Fruit fly (Drosophila melanogaster): ENCODE measurements around the gene betaTub85D.

Gene betaTub85D

dm6 chr3R:9428189-9428699, 18.2 kb upstream of the betaTub85D start (continued):
- peak; percentile 70 for TF ChIP-seq CG1832 (GFP tag; optimal IDR thresholded peaks at IDR 0.05)
- TF ChIP-seq CG6813 (GFP tag; optimal IDR thresholded peaks at IDR 0.05), result peak; percentile 84
- no peak for TF ChIP-seq ind (GFP tag; optimal IDR thresholded peaks at IDR 0.05)
- TF ChIP-seq HLH4C (GFP tag; IDR thresholded peaks at IDR 0.05; ENCODE audit: partially characterized antibody), result no peak
- no peak for TF ChIP-seq Hsf (GFP tag; optimal IDR thresholded peaks at IDR 0.05)
- TF ChIP-seq CG31365 (tag; optimal IDR thresholded peaks at IDR 0.05), result peak; percentile 47
- peak; percentile 49 for TF ChIP-seq CG2875 (GFP tag; optimal IDR thresholded peaks at IDR 0.05)
- TF ChIP-seq org-1 (GFP tag; optimal IDR thresholded peaks at IDR 0.05), result peak; percentile 51
- peak; percentile 24 for TF ChIP-seq Nf-YC (tag; optimal IDR thresholded peaks at IDR 0.05)
- no peak for TF ChIP-seq ro (GFP tag; IDR thresholded peaks at IDR 0.05)
- no peak for TF ChIP-seq CG8388 (GFP tag; optimal IDR thresholded peaks at IDR 0.05)
- TF ChIP-seq lab (GFP tag; optimal IDR thresholded peaks at IDR 0.05), result peak; percentile 87
- TF ChIP-seq slou (GFP tag; optimal IDR thresholded peaks at IDR 0.05), result no peak
- TF ChIP-seq Fer1 (GFP tag; optimal IDR thresholded peaks at IDR 0.05), result peak; percentile 75
- no peak for TF ChIP-seq Hr3 (GFP tag; optimal IDR thresholded peaks at IDR 0.05)
- TF ChIP-seq sima (GFP tag; optimal IDR thresholded peaks at IDR 0.05), result no peak
- no peak for TF ChIP-seq prd (optimal IDR thresholded peaks at IDR 0.05)
- TF ChIP-seq prd (GFP tag; IDR thresholded peaks at IDR 0.05), result no peak
- TF ChIP-seq Optix (GFP tag; IDR thresholded peaks at IDR 0.05), result no peak
- TF ChIP-seq bowl (GFP tag; IDR thresholded peaks at IDR 0.05), result peak; percentile 47; the same call in 1 of the 2 replicates
- no peak for TF ChIP-seq pho (GFP tag; optimal IDR thresholded peaks at IDR 0.05)
- TF ChIP-seq CG2199 (GFP tag; IDR thresholded peaks at IDR 0.05), result peak; percentile 25; the same call in 1 of the 3 replicates
- TF ChIP-seq kni (GFP tag; optimal IDR thresholded peaks at IDR 0.05), result peak; percentile 87
- TF ChIP-seq onecut (GFP tag; IDR thresholded peaks at IDR 0.05), result peak; percentile 59; the same call in 1 of the 2 replicates
- TF ChIP-seq CG9727 (GFP tag; optimal IDR thresholded peaks at IDR 0.05), result peak; percentile 19
- no peak for TF ChIP-seq CG14441 (GFP tag; IDR thresholded peaks at IDR 0.05)
- peak; percentile 2 for TF ChIP-seq zf30C (GFP tag; optimal IDR thresholded peaks at IDR 0.05)
- TF ChIP-seq ham (GFP tag; IDR thresholded peaks at IDR 0.05), result no peak
- peak; percentile 21 for TF ChIP-seq corto (GFP tag; optimal IDR thresholded peaks at IDR 0.05)
- peak; percentile 64 for TF ChIP-seq Deaf1 (tag; optimal IDR thresholded peaks at IDR 0.05)
- TF ChIP-seq CTCF (GFP tag; optimal IDR thresholded peaks at IDR 0.05), result peak; percentile 1
- peak; percentile 43 for TF ChIP-seq CG11723 (GFP tag; optimal IDR thresholded peaks at IDR 0.05)
- TF ChIP-seq eve (GFP tag; optimal IDR thresholded peaks at IDR 0.05), result no peak
- TF ChIP-seq CG11398 (GFP tag; optimal IDR thresholded peaks at IDR 0.05), result no peak
- peak; percentile 79 for TF ChIP-seq sens (GFP tag)
- TF ChIP-seq CG15601 (tag; optimal IDR thresholded peaks at IDR 0.05), result peak; percentile 24
- peak; percentile 6 for TF ChIP-seq CG5180 (GFP tag; optimal IDR thresholded peaks at IDR 0.05)
- peak; percentile 3 for TF ChIP-seq CG7839 (tag; optimal IDR thresholded peaks at IDR 0.05)
- peak; percentile 4 for TF ChIP-seq CG8089 (GFP tag; optimal IDR thresholded peaks at IDR 0.05)
- TF ChIP-seq maf-S (GFP tag; optimal IDR thresholded peaks at IDR 0.05), result no peak
- TF ChIP-seq sob (GFP tag; IDR thresholded peaks at IDR 0.05), result peak; percentile 42; the same call in 1 of the 2 replicates
- TF ChIP-seq CG3065 (GFP tag; optimal IDR thresholded peaks at IDR 0.05), result no peak
- 0 out of 2 replicates have a peak, but pooled peaks have one; percentile 18 for TF ChIP-seq Awh (GFP tag; IDR thresholded peaks at IDR 0.05)
- TF ChIP-seq sug (tag; optimal IDR thresholded peaks at IDR 0.05), result peak; percentile 39
- peak; percentile 52 for TF ChIP-seq CG15011 (GFP tag; optimal IDR thresholded peaks at IDR 0.05)
- no peak for TF ChIP-seq CG11093 (GFP tag; IDR thresholded peaks at IDR 0.05)
- peak; percentile 65; the same call in 1 of the 2 replicates for TF ChIP-seq CG14014 (GFP tag; IDR thresholded peaks at IDR 0.05)
- peak; percentile 27 for TF ChIP-seq CG11504 (tag; optimal IDR thresholded peaks at IDR 0.05)
- TF ChIP-seq lbe (GFP tag; optimal IDR thresholded peaks at IDR 0.05), result peak; percentile 36
- TF ChIP-seq gcm2 (GFP tag; optimal IDR thresholded peaks at IDR 0.05), result peak; percentile 42
- no peak for TF ChIP-seq bcd (GFP tag; optimal IDR thresholded peaks at IDR 0.05)
- peak; percentile 31; the same call in 1 of the 2 replicates for TF ChIP-seq ranshi (GFP tag; IDR thresholded peaks at IDR 0.05)

Data from whole organism, embryonic.